Worm (Caenorhabditis elegans): Measurements from ENCODE around the gene grl-3.

ce11 chrV:11449404-11449803 is 38.1 kb downstream of the grl-3 start:
- TF ChIP-seq ztf-23 (GFP tag; IDR thresholded peaks at IDR 0.05) = no peak
- TF ChIP-seq ztf-29 (GFP tag; IDR thresholded peaks at IDR 0.05) = no peak
